Fruit fly (Drosophila melanogaster) whole organism, adult: ENCODE results near the gene Spn.

Source experiments
- CG11617 ChIP-seq: fragments of 200-800 bp; sonication (Bioruptor generic); optimal IDR thresholded peaks from 2 replicates; lab custom pipeline; 2017; ENCODE audit warnings: mild to moderate bottlenecking, missing biosample characterization, missing genetic modification reagents, missing genetic modification characterization
- CG12768 ChIP-seq: fragments of 200-800 bp; sonication (Bioruptor generic); optimal IDR thresholded peaks from 2 replicates; lab custom pipeline; 2017; ENCODE audit warnings: missing biosample characterization, missing genetic modification characterization, mild to moderate bottlenecking, moderate library complexity, missing genetic modification reagents
- CG14711 ChIP-seq: fragments of 200-800 bp; sonication (Bioruptor generic); optimal IDR thresholded peaks from 2 replicates; lab custom pipeline; 2018; ENCODE audit warnings: missing biosample characterization, mild to moderate bottlenecking, missing genetic modification characterization, moderate library complexity
- CG1620 ChIP-seq: fragments of 200-800 bp; sonication (Bioruptor generic); optimal IDR thresholded peaks from 2 replicates; lab custom pipeline; 2016; ENCODE audit warnings: missing biosample characterization, missing genetic modification characterization
- CG33017 ChIP-seq: fragments of 200-800 bp; sonication (Bioruptor generic); optimal IDR thresholded peaks from 2 replicates; lab custom pipeline; 2018; ENCODE audit warnings: missing biosample characterization, mild to moderate bottlenecking, missing genetic modification characterization, moderate library complexity
- CG5204 ChIP-seq: fragments of 200-800 bp; sonication (Bioruptor generic); optimal IDR thresholded peaks from 2 replicates; lab custom pipeline; 2016; ENCODE audit warnings: missing biosample characterization, missing genetic modification characterization
- CG7045 ChIP-seq: fragments of 200-800 bp; sonication (Bioruptor generic); optimal IDR thresholded peaks from 2 replicates; lab custom pipeline; 2017; ENCODE audit warnings: missing biosample characterization, mild to moderate bottlenecking, missing genetic modification characterization
- CG7101 ChIP-seq: fragments of 200-800 bp; sonication (Bioruptor generic); optimal IDR thresholded peaks from 2 replicates; lab custom pipeline; 2018; ENCODE audit warnings: missing biosample characterization, mild to moderate bottlenecking, missing genetic modification characterization, moderate library complexity
- Clk ChIP-seq: fragments of 200-800 bp; sonication (Bioruptor generic); optimal IDR thresholded peaks from 2 replicates; lab custom pipeline; 2017; ENCODE audit warnings: missing biosample characterization, missing genetic modification characterization
- Crg-1 ChIP-seq: fragments of 200-800 bp; sonication (Bioruptor generic); optimal IDR thresholded peaks from 2 replicates; lab custom pipeline; 2016; ENCODE audit warnings: missing biosample characterization, missing genetic modification characterization
- Hr96 ChIP-seq: fragments of 200-800 bp; sonication (Bioruptor generic); optimal IDR thresholded peaks from 2 replicates; lab custom pipeline; 2016; ENCODE audit warnings: missing biosample characterization, missing genetic modification characterization
- Mnt ChIP-seq: fragments of 200-800 bp; sonication (Bioruptor generic); optimal IDR thresholded peaks from 2 replicates; lab custom pipeline; 2016; ENCODE audit warnings: missing biosample characterization, mild to moderate bottlenecking, missing genetic modification characterization
- bab1 ChIP-seq: fragments of 200-800 bp; sonication (Bioruptor generic); optimal IDR thresholded peaks from 3 replicates; lab custom pipeline; 2019; ENCODE audit warnings: missing biosample characterization, mild to moderate bottlenecking, missing genetic modification characterization, moderate library complexity
- cic ChIP-seq: fragments of 200-800 bp; sonication (Bioruptor generic); optimal IDR thresholded peaks from 2 replicates; lab custom pipeline; 2017; ENCODE audit warnings: missing biosample characterization, mild to moderate bottlenecking, missing genetic modification characterization, moderate library complexity
- cnc ChIP-seq, 2 experiments: fragments of >200 bp; optimal IDR thresholded peaks; 2 replicates each; lab custom pipeline; 2017
- kay ChIP-seq: fragments of 200-800 bp; sonication (Bioruptor generic); peaks from one replicate; lab custom pipeline; 2016; ENCODE audit warnings: missing biosample characterization, missing genetic modification characterization, borderline replicate concordance
- ovo ChIP-seq: fragments of 200-800 bp; sonication (Bioruptor generic); optimal IDR thresholded peaks from 2 replicates; lab custom pipeline; 2016; ENCODE audit warnings: missing biosample characterization, missing genetic modification characterization
- pad ChIP-seq: fragments of 200-800 bp; sonication (Bioruptor generic); optimal IDR thresholded peaks from 3 replicates; lab custom pipeline; 2017; ENCODE audit warnings: missing biosample characterization, missing genetic modification characterization, mild to moderate bottlenecking, moderate library complexity, missing genetic modification reagents
- tj ChIP-seq: fragments of 200-800 bp; sonication (Bioruptor generic); optimal IDR thresholded peaks from 3 replicates; lab custom pipeline; 2017; ENCODE audit warnings: missing biosample characterization, mild to moderate bottlenecking, missing genetic modification characterization, moderate library complexity
- toe ChIP-seq: fragments of 200-800 bp; sonication (Bioruptor generic); optimal IDR thresholded peaks from 2 replicates; lab custom pipeline; 2016; ENCODE audit warnings: missing biosample characterization, missing genetic modification characterization

The Spn gene

dm6 chr3L:2589167-2589910 is 35.2 kb upstream of the Spn start, which contains the start of gene dos:
Gene dos, plus strand, starts transcription at chr3L:2589414.
- TF ChIP-seq CG11617 (GFP tag; lab: Kevin White, UChicago), result peak; percentile 49
- peak; percentile 76 for TF ChIP-seq Crg-1 (GFP tag; lab: Kevin White, UChicago)
- TF ChIP-seq CG12768 (GFP tag; lab: Kevin White, UChicago), result peak; percentile 4
- TF ChIP-seq CG7045, result peak; percentile 49
- TF ChIP-seq tj, result no peak
- peak; percentile 27 for TF ChIP-seq CG33017
- TF ChIP-seq bab1 (GFP tag; lab: Kevin White, UChicago), result peak; percentile 56
- peak; percentile 84 for TF ChIP-seq CG1620 (GFP tag; lab: Kevin White, UChicago)
- no peak for TF ChIP-seq cnc (optimal IDR thresholded peaks at IDR 0.05; lab: Kevin White, UChicago)
- TF ChIP-seq ovo, result peak; percentile 69
- peak; percentile 53 for TF ChIP-seq pad (GFP tag; lab: Kevin White, UChicago)
- TF ChIP-seq Clk (GFP tag; lab: Kevin White, UChicago), result peak; percentile 56
- TF ChIP-seq Mnt (GFP tag; lab: Kevin White, UChicago), result peak; percentile 72
- TF ChIP-seq Hr96 (GFP tag; lab: Kevin White, UChicago), result peak; percentile 30
- TF ChIP-seq CG7101 (tag; lab: Kevin White, UChicago), result peak; percentile 75
- no peak for TF ChIP-seq cic
- TF ChIP-seq toe, result peak; percentile 81
- TF ChIP-seq CG14711 (tag; lab: Kevin White, UChicago), result peak; percentile 54
- TF ChIP-seq CG5204 (GFP tag; lab: Kevin White, UChicago), result no peak
- TF ChIP-seq kay (GFP tag; lab: Kevin White, UChicago), result no peak

- TF ChIP-seq CG7101 (tag; lab: Kevin White, UChicago), result no peak
- no peak for TF ChIP-seq CG12768 (GFP tag; lab: Kevin White, UChicago)
- TF ChIP-seq bab1 (GFP tag; lab: Kevin White, UChicago), result no peak
Measured at dm6 chr3L:2588306-2588705, 34.2 kb upstream of the Spn start.

dm6 chr3L:2587562-2587918 is 33.4 kb upstream of the Spn start:
- TF ChIP-seq CG14711 (tag; lab: Kevin White, UChicago), result no peak
- TF ChIP-seq cnc (optimal IDR thresholded peaks at IDR 0.05; lab: Kevin White, UChicago), result no peak
- TF ChIP-seq Clk (GFP tag; lab: Kevin White, UChicago), result no peak
- no peak for TF ChIP-seq kay (GFP tag; lab: Kevin White, UChicago)
- peak; percentile 31 for TF ChIP-seq Mnt (GFP tag; lab: Kevin White, UChicago)
- TF ChIP-seq CG12768 (GFP tag; lab: Kevin White, UChicago), result no peak
- TF ChIP-seq CG1620 (GFP tag; lab: Kevin White, UChicago), result no peak

dm6 chr3L:2586804-2587561 is 32.9 kb upstream of the Spn start, which contains the start of gene RpL8:
Gene RpL8, plus strand, starts transcription at chr3L:2587456.
- TF ChIP-seq bab1 (GFP tag; lab: Kevin White, UChicago) (peak; percentile 88), kay (GFP tag; lab: Kevin White, UChicago) (peak; percentile 67), CG7045 (peak; percentile 80), CG11617 (GFP tag; lab: Kevin White, UChicago) (peak; percentile 89), Hr96 (GFP tag; lab: Kevin White, UChicago) (peak; percentile 88), CG33017 (peak; percentile 77), tj (peak; percentile 78), Clk (GFP tag; lab: Kevin White, UChicago) (peak; percentile 49), CG14711 (tag; lab: Kevin White, UChicago) (peak; percentile 68), cnc (optimal IDR thresholded peaks at IDR 0.05; lab: Kevin White, UChicago) (no peak), CG1620 (GFP tag; lab: Kevin White, UChicago) (peak; percentile 89), pad (GFP tag; lab: Kevin White, UChicago) (peak; percentile 70), Mnt (GFP tag; lab: Kevin White, UChicago) (peak; percentile 96), CG5204 (GFP tag; lab: Kevin White, UChicago) (no peak), CG7101 (tag; lab: Kevin White, UChicago) (peak; percentile 83), CG12768 (GFP tag; lab: Kevin White, UChicago) (peak; percentile 89), cic (peak; percentile 49), toe (peak; percentile 70), Crg-1 (GFP tag; lab: Kevin White, UChicago) (peak; percentile 80), ovo (peak; percentile 76)

dm6 chr3L:2585794-2586741 is 32.0 kb upstream of the Spn start, which contains the start of gene msn:
Gene msn, minus strand, starts transcription at chr3L:2586540.
- TF ChIP-seq CG1620 (GFP tag; lab: Kevin White, UChicago) (peak; percentile 55), bab1 (GFP tag; lab: Kevin White, UChicago) (peak; percentile 65), CG33017 (no peak), CG7045 (no peak), pad (GFP tag; lab: Kevin White, UChicago) (no peak), CG5204 (GFP tag; lab: Kevin White, UChicago) (no peak), kay (GFP tag; lab: Kevin White, UChicago) (no peak), Crg-1 (GFP tag; lab: Kevin White, UChicago) (no peak), cic (peak; percentile 58), toe (no peak), ovo (no peak), CG14711 (tag; lab: Kevin White, UChicago) (peak; percentile 26), CG11617 (GFP tag; lab: Kevin White, UChicago) (no peak), cnc (optimal IDR thresholded peaks at IDR 0.05; lab: Kevin White, UChicago) (no peak), Mnt (GFP tag; lab: Kevin White, UChicago) (peak; percentile 56), CG7101 (tag; lab: Kevin White, UChicago) (peak; percentile 5), CG12768 (GFP tag; lab: Kevin White, UChicago) (peak; percentile 27), Clk (GFP tag; lab: Kevin White, UChicago) (no peak), Hr96 (GFP tag; lab: Kevin White, UChicago) (no peak), tj (peak; percentile 75)
